Worm (Caenorhabditis elegans): ENCODE data around the gene str-199.

DNA sequence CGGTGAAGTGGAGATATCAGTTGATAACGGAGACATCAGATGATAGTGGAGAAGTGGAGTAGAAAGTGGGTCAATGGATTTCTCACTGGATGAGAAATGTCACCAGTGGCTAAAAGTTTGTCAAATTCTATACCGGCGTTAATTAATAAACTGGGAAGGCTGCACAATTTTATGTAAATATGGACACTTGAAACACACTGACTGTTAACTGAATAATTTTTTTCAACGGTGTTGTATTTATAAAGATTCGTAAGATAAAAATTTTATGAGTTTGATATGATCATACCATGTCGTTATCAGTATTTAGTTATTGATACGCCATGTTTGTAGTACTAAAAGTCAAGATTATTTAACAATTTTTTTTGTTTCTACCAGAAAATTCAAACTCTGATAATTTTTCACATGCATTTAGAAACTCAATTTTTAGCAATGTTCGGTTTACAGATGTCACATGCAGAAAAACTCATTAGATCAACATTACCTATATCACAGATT, 30.8 kb downstream of the str-199 start, which contains the start of gene F40D4.12:
- no peak for TF ChIP-seq F13H6.1 (tag; optimal IDR thresholded peaks at IDR 0.05)
- TF ChIP-seq syd-9 (tag; optimal IDR thresholded peaks at IDR 0.05), result no peak

Data from whole organism, late embryonic.